Fruit fly (Drosophila melanogaster): ENCODE data around the gene CG5274.

- TF ChIP-seq usp (GFP tag; optimal IDR thresholded peaks at IDR 0.05), result no peak
- no peak for TF ChIP-seq EcR (GFP tag; optimal IDR thresholded peaks at IDR 0.05)
- no peak for TF ChIP-seq Dll (optimal IDR thresholded peaks at IDR 0.05)
- TF ChIP-seq psq (optimal IDR thresholded peaks at IDR 0.05), result no peak
- no peak for TF ChIP-seq CG8478 (optimal IDR thresholded peaks at IDR 0.05)
Measured at dm6 chr3L:20384086-20384810, 43.2 kb downstream of the CG5274 start, which contains the start of the genes CG5498 and fbl.
